Fruit fly (Drosophila melanogaster): Measurements from ENCODE around the gene Dpm3.

The Dpm3 gene

DNA sequence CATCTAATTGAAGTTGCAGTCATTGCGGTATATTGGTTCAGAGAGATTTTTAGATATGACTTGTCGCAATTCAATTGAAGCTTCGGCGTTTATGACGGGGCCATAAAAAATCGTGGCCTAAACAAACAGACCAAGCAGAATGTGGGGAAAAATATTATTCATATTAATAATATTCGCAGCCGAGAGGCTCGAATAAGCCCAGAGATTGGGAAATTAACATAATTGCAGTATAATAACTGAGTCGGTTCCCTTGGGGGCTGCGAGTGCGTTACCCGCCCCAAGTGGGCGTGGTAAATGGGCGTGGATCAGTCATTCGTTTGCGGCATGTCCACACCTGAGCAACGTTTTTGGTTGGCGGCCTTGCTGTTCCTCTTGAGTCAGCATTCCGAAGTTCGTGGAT lies 17.1 kb upstream of the Dpm3 start, which contains the start of gene Ir87a:
TSS of gene Ir87a (plus strand) at position 301 of the 400 bp plus-strand sequence.
- TF ChIP-seq bab1 (GFP tag; optimal IDR thresholded peaks at IDR 0.05) = no peak
- no peak for TF ChIP-seq CG1620 (GFP tag; optimal IDR thresholded peaks at IDR 0.05)
- no peak for TF ChIP-seq CG12768 (GFP tag; optimal IDR thresholded peaks at IDR 0.05)
- TF ChIP-seq tj (GFP tag; optimal IDR thresholded peaks at IDR 0.05) = no peak
- TF ChIP-seq ovo (GFP tag; optimal IDR thresholded peaks at IDR 0.05) = no peak
- no peak for TF ChIP-seq Mnt (GFP tag; optimal IDR thresholded peaks at IDR 0.05)
- TF ChIP-seq cic (GFP tag; optimal IDR thresholded peaks at IDR 0.05) = no peak
- no peak for TF ChIP-seq pad (GFP tag; optimal IDR thresholded peaks at IDR 0.05)
- no peak for TF ChIP-seq cnc (optimal IDR thresholded peaks at IDR 0.05)
- TF ChIP-seq kay (GFP tag; ENCODE audit: borderline replicate concordance) = no peak

- no peak for TF ChIP-seq CG7101 (tag; optimal IDR thresholded peaks at IDR 0.05)
- no peak for TF ChIP-seq kay (GFP tag; ENCODE audit: borderline replicate concordance)
- TF ChIP-seq Mnt (GFP tag; optimal IDR thresholded peaks at IDR 0.05) = no peak
- TF ChIP-seq cnc (optimal IDR thresholded peaks at IDR 0.05) = no peak
- no peak for TF ChIP-seq Crg-1 (GFP tag; optimal IDR thresholded peaks at IDR 0.05)
- TF ChIP-seq cic (GFP tag; optimal IDR thresholded peaks at IDR 0.05) = no peak
These were observed 14.3 kb upstream of the Dpm3 start for dm6 chr3R:13417067-13417595.

- TF ChIP-seq Mnt (GFP tag; optimal IDR thresholded peaks at IDR 0.05) (no peak), Clk (GFP tag; optimal IDR thresholded peaks at IDR 0.05) (no peak), CG7045 (GFP tag; optimal IDR thresholded peaks at IDR 0.05) (no peak), CG5204 (GFP tag; optimal IDR thresholded peaks at IDR 0.05) (no peak), kay (GFP tag; ENCODE audit: borderline replicate concordance) (no peak), Hr96 (GFP tag; optimal IDR thresholded peaks at IDR 0.05) (no peak), CG1620 (GFP tag; optimal IDR thresholded peaks at IDR 0.05) (no peak)
These were observed 12.3 kb upstream of the Dpm3 start, which contains the start of gene yellow-e for dm6 chr3R:13415186-13415585. Gene yellow-e (minus strand): TSS chr3R:13415286.

- TF ChIP-seq Crg-1 (GFP tag; optimal IDR thresholded peaks at IDR 0.05) (no peak), CG5204 (GFP tag; optimal IDR thresholded peaks at IDR 0.05) (no peak), CG14711 (tag; optimal IDR thresholded peaks at IDR 0.05) (no peak), tj (GFP tag; optimal IDR thresholded peaks at IDR 0.05) (peak; percentile 26), CG33017 (tag; optimal IDR thresholded peaks at IDR 0.05) (no peak)
These were observed 9.9 kb upstream of the Dpm3 start for dm6 chr3R:13412704-13413103.

DNA sequence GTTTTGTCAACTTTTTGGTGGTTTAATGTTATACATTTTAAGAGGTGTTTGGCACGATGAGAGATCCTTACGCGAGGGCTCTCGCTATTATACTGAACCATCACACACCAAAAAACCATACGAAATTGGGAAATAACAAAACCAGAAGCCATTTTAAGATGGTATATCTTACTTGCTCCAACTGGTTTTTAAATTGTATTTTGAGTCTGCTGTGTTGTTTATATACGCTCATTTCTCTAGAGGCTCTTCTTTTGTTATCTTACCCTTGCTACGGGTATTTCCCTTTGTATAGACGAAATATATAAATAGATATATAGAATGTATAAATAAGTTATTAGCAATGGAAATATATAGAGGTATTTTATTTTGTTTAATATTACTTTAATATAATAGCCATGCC lies 4.0 kb upstream of the Dpm3 start, which contains the start of gene yellow-e2:
TSS of gene yellow-e2 (minus strand) at position 101 of the 400 bp plus-strand sequence.
- no peak for TF ChIP-seq CG12768 (GFP tag; optimal IDR thresholded peaks at IDR 0.05)
- no peak for TF ChIP-seq toe (GFP tag; optimal IDR thresholded peaks at IDR 0.05)
- TF ChIP-seq CG7045 (GFP tag; optimal IDR thresholded peaks at IDR 0.05) = no peak
- no peak for TF ChIP-seq tj (GFP tag; optimal IDR thresholded peaks at IDR 0.05)
- TF ChIP-seq CG14711 (tag; optimal IDR thresholded peaks at IDR 0.05) = no peak

DNA sequence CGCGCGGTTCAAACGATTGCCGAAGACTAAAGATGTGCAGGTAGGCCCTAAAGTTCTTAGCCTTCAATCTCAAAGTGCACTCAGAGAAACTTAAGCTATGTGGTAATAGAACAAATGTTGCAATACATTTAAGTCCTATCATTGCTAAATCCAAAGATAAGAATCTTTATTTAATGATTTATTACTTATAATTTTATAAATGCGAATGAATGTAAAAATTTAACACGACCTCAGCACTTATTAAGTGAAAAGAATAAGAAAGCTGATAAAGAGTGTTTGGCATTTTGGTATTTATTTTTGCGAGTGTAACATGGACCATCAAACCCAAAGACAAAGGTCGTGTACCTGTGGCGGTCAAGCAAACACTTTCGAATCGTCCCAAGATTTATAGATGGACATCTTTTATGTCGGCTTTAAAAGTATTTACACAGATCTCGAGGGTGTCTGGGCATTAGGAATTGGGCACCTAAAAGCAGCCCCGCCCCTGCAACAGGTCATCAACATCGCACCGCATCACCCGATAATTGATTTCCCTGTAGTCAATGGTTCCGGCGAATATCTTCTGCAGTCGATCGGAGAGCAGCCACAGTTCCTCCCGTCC lies 2.1 kb upstream of the Dpm3 start, which contains the start of gene yellow-e3:
TSS of gene yellow-e3 (minus strand) at position 30 of the 601 bp plus-strand sequence.
- TF ChIP-seq cnc (optimal IDR thresholded peaks at IDR 0.05) = no peak
- TF ChIP-seq kay (GFP tag; ENCODE audit: borderline replicate concordance) = peak; percentile 1
- TF ChIP-seq CG11617 (GFP tag; optimal IDR thresholded peaks at IDR 0.05) = no peak
- TF ChIP-seq CG5204 (GFP tag; optimal IDR thresholded peaks at IDR 0.05) = no peak
- TF ChIP-seq CG12768 (GFP tag; optimal IDR thresholded peaks at IDR 0.05) = no peak
- TF ChIP-seq Hr96 (GFP tag; optimal IDR thresholded peaks at IDR 0.05) = no peak
- TF ChIP-seq pad (GFP tag; optimal IDR thresholded peaks at IDR 0.05) = no peak

- TF ChIP-seq CG12768 (GFP tag; optimal IDR thresholded peaks at IDR 0.05) (no peak), bab1 (GFP tag; optimal IDR thresholded peaks at IDR 0.05) (peak; percentile 39), CG7045 (GFP tag; optimal IDR thresholded peaks at IDR 0.05) (no peak), kay (GFP tag; ENCODE audit: borderline replicate concordance) (peak; percentile 69), toe (GFP tag; optimal IDR thresholded peaks at IDR 0.05) (no peak), CG1620 (GFP tag; optimal IDR thresholded peaks at IDR 0.05) (no peak), Hr96 (GFP tag; optimal IDR thresholded peaks at IDR 0.05) (no peak), Mnt (GFP tag; optimal IDR thresholded peaks at IDR 0.05) (peak; percentile 43), CG7101 (tag; optimal IDR thresholded peaks at IDR 0.05) (peak; percentile 12), pad (GFP tag; optimal IDR thresholded peaks at IDR 0.05) (peak; percentile 59), tj (GFP tag; optimal IDR thresholded peaks at IDR 0.05) (peak; percentile 1), ovo (GFP tag; optimal IDR thresholded peaks at IDR 0.05) (peak; percentile 44), cnc (optimal IDR thresholded peaks at IDR 0.05) (no peak), Crg-1 (GFP tag; optimal IDR thresholded peaks at IDR 0.05) (no peak), CG33017 (tag; optimal IDR thresholded peaks at IDR 0.05) (no peak), Clk (GFP tag; optimal IDR thresholded peaks at IDR 0.05) (no peak), CG5204 (GFP tag; optimal IDR thresholded peaks at IDR 0.05) (no peak), cic (GFP tag; optimal IDR thresholded peaks at IDR 0.05) (peak; percentile 22), CG11617 (GFP tag; optimal IDR thresholded peaks at IDR 0.05) (no peak), CG14711 (tag; optimal IDR thresholded peaks at IDR 0.05) (no peak)
These were observed 1.0 kb downstream of the Dpm3 start, which contains the start of gene GILT1 for dm6 chr3R:13401722-13402296. Gene GILT1 (minus strand): TSS chr3R:13401862.

Data from whole organism, adult.